Worm (Caenorhabditis elegans): ENCODE data around the gene acp-4.

DNA sequence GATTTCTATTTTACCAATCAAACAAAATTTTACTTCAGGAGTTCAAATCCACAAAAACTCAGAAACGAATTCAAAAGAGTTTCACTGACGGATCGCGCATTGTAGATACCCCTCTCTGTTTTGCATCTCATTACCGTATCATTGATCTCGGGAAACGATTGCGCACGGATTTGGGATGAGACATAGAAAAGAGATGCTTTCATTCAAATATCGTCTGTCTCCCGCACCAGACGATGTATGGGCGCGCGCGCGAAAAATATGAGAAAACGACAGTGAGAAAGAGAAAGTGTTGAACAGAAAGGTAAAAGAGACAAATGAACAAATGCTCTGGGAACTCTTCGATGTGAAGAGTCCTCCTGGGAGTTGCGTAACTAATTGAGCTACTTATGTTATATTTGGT lies 23.9 kb downstream of the acp-4 start:
- TF ChIP-seq tab-1 (GFP tag; IDR thresholded peaks at IDR 0.05) (no peak), cog-1 (tag; optimal IDR thresholded peaks at IDR 0.05) (no peak), med-1 (GFP tag; optimal IDR thresholded peaks at IDR 0.05; ENCODE audit: insufficient read depth) (no peak), flt-1 (GFP tag; IDR thresholded peaks at IDR 0.05) (no peak), T22C8.4 (GFP tag; IDR thresholded peaks at IDR 0.05) (no peak), ztf-23 (GFP tag; IDR thresholded peaks at IDR 0.05) (no peak), klf-2 (GFP tag; conservative IDR thresholded peaks at IDR 0.05) (no peak), ztf-29 (GFP tag; IDR thresholded peaks at IDR 0.05) (no peak), ref-1 (GFP tag; conservative IDR thresholded peaks at IDR 0.05) (no peak)
